Fruit fly (Drosophila melanogaster): ENCODE data around the gene CG42564.

Gene CG42564

DNA sequence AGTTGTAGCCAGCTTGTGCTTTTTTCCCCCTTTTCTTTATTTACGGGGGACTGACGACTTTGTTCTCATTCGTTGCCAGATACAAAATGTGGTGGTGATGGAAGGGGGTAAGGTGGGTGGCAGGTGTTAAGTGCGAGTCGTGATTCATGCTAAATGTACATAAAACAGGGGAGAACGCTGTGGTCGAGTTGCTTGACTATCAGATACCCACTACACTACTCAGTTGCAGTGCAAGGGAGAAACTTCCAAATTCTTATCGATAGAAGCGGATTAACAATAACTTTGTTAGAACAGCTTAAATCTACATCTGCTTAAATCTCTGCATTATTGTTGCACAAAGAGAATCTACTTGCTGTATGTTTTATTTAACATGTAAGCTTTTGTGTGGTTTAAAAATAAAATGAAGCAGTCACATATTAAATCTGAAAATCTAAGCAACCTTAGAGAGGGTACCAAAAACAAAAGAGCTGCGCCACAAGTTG lies 23.4 kb downstream of the CG42564 start (continued):
- TF ChIP-seq CG7963 (GFP tag; IDR thresholded peaks at IDR 0.05; ENCODE audit: partially characterized antibody) (peak; percentile 55; the same call in 1 of the 3 replicates), CG12219 (GFP tag; optimal IDR thresholded peaks at IDR 0.05) (no peak), CG10654 (GFP tag; optimal IDR thresholded peaks at IDR 0.05) (no peak), CG15073 (GFP tag; optimal IDR thresholded peaks at IDR 0.05) (no peak), CG31388 (GFP tag; optimal IDR thresholded peaks at IDR 0.05) (no peak), Drgx (GFP tag; IDR thresholded peaks at IDR 0.05) (no peak), dati (GFP tag; IDR thresholded peaks at IDR 0.05) (no peak), CG2202 (tag; optimal IDR thresholded peaks at IDR 0.05) (no peak), CG4820 (GFP tag; optimal IDR thresholded peaks at IDR 0.05) (no peak), Dek (tag; optimal IDR thresholded peaks at IDR 0.05) (peak; percentile 36), CkIIα-i1 (GFP tag; IDR thresholded peaks at IDR 0.05) (no peak), E2f1 (GFP tag; IDR thresholded peaks at IDR 0.05) (no peak), klu (GFP tag; IDR thresholded peaks at IDR 0.05) (no peak), ap (GFP tag; IDR thresholded peaks at IDR 0.05) (no peak), Atf-2 (GFP tag; optimal IDR thresholded peaks at IDR 0.05) (no peak), ranshi (GFP tag; IDR thresholded peaks at IDR 0.05) (no peak), CoRest (tag; optimal IDR thresholded peaks at IDR 0.05) (peak; percentile 48), CG3065 (GFP tag; optimal IDR thresholded peaks at IDR 0.05) (no peak), Nf-YA (GFP tag; IDR thresholded peaks at IDR 0.05) (no peak), NC2β (GFP tag; optimal IDR thresholded peaks at IDR 0.05) (no peak), ftz-f1 (GFP tag; optimal IDR thresholded peaks at IDR 0.05) (no peak), Dfd (GFP tag; optimal IDR thresholded peaks at IDR 0.05) (no peak), NFAT (GFP tag; IDR thresholded peaks at IDR 0.05) (no peak), lov (optimal IDR thresholded peaks at IDR 0.05) (no peak), lov (GFP tag; IDR thresholded peaks at IDR 0.05) (no peak), CG32532 (GFP tag; IDR thresholded peaks at IDR 0.05) (no peak), TFAM (GFP tag; optimal IDR thresholded peaks at IDR 0.05) (no peak), CG34422 (GFP tag; IDR thresholded peaks at IDR 0.05) (no peak), prd (optimal IDR thresholded peaks at IDR 0.05) (no peak), prd (GFP tag; IDR thresholded peaks at IDR 0.05) (no peak), CG1647 (GFP tag; optimal IDR thresholded peaks at IDR 0.05) (no peak), fd96Cb (tag; optimal IDR thresholded peaks at IDR 0.05) (peak; percentile 8), CG9932 (GFP tag; IDR thresholded peaks at IDR 0.05) (no peak), tio (GFP tag; optimal IDR thresholded peaks at IDR 0.05) (no peak), Dref (GFP tag; IDR thresholded peaks at IDR 0.05) (no peak), CG11247 (GFP tag; IDR thresholded peaks at IDR 0.05) (no peak), so (GFP tag; IDR thresholded peaks at IDR 0.05) (no peak), nau (GFP tag; optimal IDR thresholded peaks at IDR 0.05) (no peak), row (GFP tag; IDR thresholded peaks at IDR 0.05) (peak; percentile 61), tna (GFP tag; IDR thresholded peaks at IDR 0.05; ENCODE audit: partially characterized antibody) (peak; percentile 68), Opbp (GFP tag; IDR thresholded peaks at IDR 0.05; ENCODE audit: partially characterized antibody) (0 out of 3 replicates have a peak, but pooled peaks have one; percentile 30), CG10147 (GFP tag; optimal IDR thresholded peaks at IDR 0.05) (no peak), Sry-δ (GFP tag; optimal IDR thresholded peaks at IDR 0.05) (no peak), CG34376 (GFP tag; optimal IDR thresholded peaks at IDR 0.05) (no peak), CG9609 (GFP tag; optimal IDR thresholded peaks at IDR 0.05) (peak; percentile 4), gfzf (GFP tag; optimal IDR thresholded peaks at IDR 0.05) (no peak), CG17328 (GFP tag; IDR thresholded peaks at IDR 0.05) (no peak), sna (GFP tag; IDR thresholded peaks at IDR 0.05; ENCODE audit: partially characterized antibody) (no peak), CG14050 (GFP tag; IDR thresholded peaks at IDR 0.05) (no peak), Sox102F (GFP tag; optimal IDR thresholded peaks at IDR 0.05) (peak; percentile 35), dm (GFP tag; optimal IDR thresholded peaks at IDR 0.05) (no peak), CG3838 (GFP tag; optimal IDR thresholded peaks at IDR 0.05) (no peak), Hr3 (GFP tag; optimal IDR thresholded peaks at IDR 0.05) (no peak)

Measured in whole organism, embryonic.